Fruit fly (Drosophila melanogaster) whole organism, embryonic: ENCODE results near the gene Psa.
A peak's percentile ranks its signal among the peaks of the same experiment; 100 is the strongest.

Experiments
- Ada2b ChIP-seq: fragments of 200-800 bp; sonication (Bioruptor generic); IDR thresholded peaks from 2 replicates; pipeline ENCODE4 v1.3.6; 2022; ENCODE audit warnings: missing biosample characterization, missing genetic modification characterization
- Atf3 ChIP-seq: fragments of 200-800 bp; sonication (Bioruptor generic); optimal IDR thresholded peaks from 3 replicates; lab custom pipeline; 2016; ENCODE audit warnings: missing biosample characterization, missing genetic modification characterization
- Blimp-1 ChIP-seq: fragments of 200-800 bp; sonication (Bioruptor generic); optimal IDR thresholded peaks from 3 replicates; lab custom pipeline; 2018; ENCODE audit warnings: missing biosample characterization, missing genetic modification characterization, mild to moderate bottlenecking, moderate library complexity, missing genetic modification reagents
- C15 ChIP-seq: fragments of 200-800 bp; sonication (Bioruptor generic); IDR thresholded peaks from 3 replicates; pipeline ENCODE4 v1.3.6; 2022; ENCODE audit warnings: missing biosample characterization, missing genetic modification characterization
- CG10274 ChIP-seq: fragments of 200-800 bp; sonication (Bioruptor generic); optimal IDR thresholded peaks from 3 replicates; lab custom pipeline; 2017; ENCODE audit warnings: missing biosample characterization, mild to moderate bottlenecking, missing genetic modification characterization
- CG10565 ChIP-seq: fragments of 200-800 bp; sonication (Bioruptor generic); optimal IDR thresholded peaks from 3 replicates; lab custom pipeline; 2016; ENCODE audit warnings: missing biosample characterization, mild to moderate bottlenecking, missing genetic modification characterization
- CG12104 ChIP-seq: fragments of 200-800 bp; sonication (Bioruptor generic); optimal IDR thresholded peaks from 3 replicates; lab custom pipeline; 2016; ENCODE audit warnings: missing biosample characterization, missing genetic modification characterization
- CG15696 ChIP-seq: fragments of 200-800 bp; sonication (Bioruptor generic); optimal IDR thresholded peaks from 2 replicates; lab custom pipeline; 2019; ENCODE audit warnings: missing biosample characterization, mild to moderate bottlenecking, missing genetic modification characterization, moderate library complexity
- CG17612 ChIP-seq: fragments of 200-800 bp; sonication (Bioruptor generic); IDR thresholded peaks from 2 replicates; pipeline ENCODE4 v1.3.6; 2022; ENCODE audit warnings: missing biosample characterization, missing genetic modification characterization
- CG1832 ChIP-seq: fragments of 200-800 bp; sonication (Bioruptor generic); optimal IDR thresholded peaks from 2 replicates; lab custom pipeline; 2017; ENCODE audit warnings: missing biosample characterization, mild to moderate bottlenecking, missing genetic modification characterization, inconsistent platforms
- CG31224 ChIP-seq: fragments of 200-800 bp; sonication (Bioruptor generic); IDR thresholded peaks from 2 replicates; pipeline ENCODE4 v1.3.6; 2022; ENCODE audit warnings: missing biosample characterization, missing genetic modification characterization
- CG43689 ChIP-seq: fragments of 200-800 bp; sonication (Bioruptor generic); IDR thresholded peaks from 2 replicates; pipeline ENCODE4 v1.3.6; 2022; ENCODE audit warnings: missing biosample characterization, missing genetic modification characterization
- CG4820 ChIP-seq: fragments of 200-800 bp; sonication (Bioruptor generic); optimal IDR thresholded peaks from 3 replicates; lab custom pipeline; 2016; ENCODE audit warnings: missing biosample characterization, missing genetic modification characterization
- CG7987 ChIP-seq: fragments of 200-800 bp; sonication (Bioruptor generic); optimal IDR thresholded peaks from 2 replicates; lab custom pipeline; 2018; ENCODE audit warnings: missing biosample characterization, mild to moderate bottlenecking, missing genetic modification characterization, moderate library complexity
- CG9437 ChIP-seq: fragments of 200-800 bp; sonication (Bioruptor generic); optimal IDR thresholded peaks from 2 replicates; lab custom pipeline; 2018; ENCODE audit warnings: missing biosample characterization, mild to moderate bottlenecking, missing genetic modification characterization
- CHES-1-like ChIP-seq: fragments of 200-800 bp; sonication (Bioruptor generic); optimal IDR thresholded peaks from 2 replicates; lab custom pipeline; 2016; ENCODE audit warnings: missing biosample characterization, missing genetic modification characterization
- Camta ChIP-seq: fragments of 200-800 bp; sonication (Bioruptor generic); optimal IDR thresholded peaks from 2 replicates; lab custom pipeline; 2016; ENCODE audit warnings: missing biosample characterization, missing genetic modification characterization
- Dbx ChIP-seq: fragments of 200-800 bp; sonication (Bioruptor generic); IDR thresholded peaks from 3 replicates; pipeline ENCODE4 v1.3.6; 2022; ENCODE audit warnings: missing biosample characterization, missing genetic modification characterization
- Dll ChIP-seq: fragments of 200-800 bp; sonication (Bioruptor generic); IDR thresholded peaks from 4 replicates; pipeline ENCODE4 v1.3.6; 2022; ENCODE audit warnings: missing biosample characterization, missing genetic modification characterization; ENCODE audit not compliant: partially characterized antibody
- Dp ChIP-seq: fragments of 200-800 bp; sonication (Bioruptor generic); optimal IDR thresholded peaks from 2 replicates; lab custom pipeline; 2018; ENCODE audit warnings: missing biosample characterization, mild to moderate bottlenecking, missing genetic modification characterization, moderate library complexity
- Fer1 ChIP-seq: fragments of 200-800 bp; sonication (Bioruptor generic); optimal IDR thresholded peaks from 2 replicates; lab custom pipeline; 2017; ENCODE audit warnings: missing biosample characterization, mild to moderate bottlenecking, missing genetic modification characterization
- HmgD ChIP-seq: fragments of 200-800 bp; sonication (Bioruptor generic); optimal IDR thresholded peaks from 3 replicates; lab custom pipeline; 2016; ENCODE audit warnings: missing biosample characterization, missing genetic modification characterization
- Jarid2 ChIP-seq: fragments of 200-800 bp; sonication (Bioruptor generic); optimal IDR thresholded peaks from 3 replicates; lab custom pipeline; 2017; ENCODE audit warnings: mild to moderate bottlenecking, missing biosample characterization, missing genetic modification reagents, missing genetic modification characterization
- Lpt ChIP-seq: fragments of >200 bp; optimal IDR thresholded peaks from 2 replicates; lab custom pipeline; 2018; ENCODE audit warnings: missing biosample characterization, missing genetic modification characterization
- Nf-YC ChIP-seq: fragments of 200-800 bp; optimal IDR thresholded peaks from 3 replicates; lab custom pipeline; 2019; ENCODE audit warnings: missing biosample characterization, mild to moderate bottlenecking, missing genetic modification characterization, moderate library complexity
- Oli ChIP-seq: fragments of 200-800 bp; sonication (Bioruptor generic); optimal IDR thresholded peaks from 2 replicates; lab custom pipeline; 2018; ENCODE audit warnings: missing biosample characterization, mild to moderate bottlenecking, missing genetic modification characterization, moderate library complexity
- Rfx ChIP-seq: fragments of 200-800 bp; sonication (Bioruptor generic); IDR thresholded peaks from 2 replicates; pipeline ENCODE4 v1.3.6; 2022; ENCODE audit warnings: missing biosample characterization, missing genetic modification characterization
- bcd ChIP-seq: fragments of 200-800 bp; sonication (Bioruptor generic); optimal IDR thresholded peaks from 2 replicates; lab custom pipeline; 2017; ENCODE audit warnings: missing biosample characterization, mild to moderate bottlenecking, missing genetic modification characterization
- btn ChIP-seq: fragments of 200-800 bp; sonication (Bioruptor generic); optimal IDR thresholded peaks from 2 replicates; lab custom pipeline; 2016; ENCODE audit warnings: missing biosample characterization, missing genetic modification characterization
- cas ChIP-seq: fragments of 200-800 bp; sonication (Bioruptor generic); IDR thresholded peaks from 2 replicates; pipeline ENCODE4 v1.3.6; 2022; ENCODE audit warnings: missing biosample characterization, missing genetic modification characterization
- cato ChIP-seq: fragments of 200-800 bp; sonication (Bioruptor generic); optimal IDR thresholded peaks from 2 replicates; lab custom pipeline; 2016; ENCODE audit warnings: missing biosample characterization, missing genetic modification characterization, borderline replicate concordance
- chinmo ChIP-seq: fragments of 200-800 bp; sonication (Bioruptor generic); IDR thresholded peaks from 4 replicates; pipeline ENCODE4 v1.3.6; 2022; ENCODE audit warnings: missing biosample characterization, missing genetic modification characterization; ENCODE audit not compliant: partially characterized antibody
- ci ChIP-seq: fragments of 200-800 bp; sonication (Bioruptor generic); IDR thresholded peaks from 3 replicates; pipeline ENCODE4 v1.3.6; 2022; ENCODE audit warnings: missing biosample characterization, missing genetic modification characterization
- crc ChIP-seq: fragments of 200-800 bp; sonication (Bioruptor generic); optimal IDR thresholded peaks from 2 replicates; lab custom pipeline; 2016; ENCODE audit warnings: missing biosample characterization, missing genetic modification characterization
- dimm ChIP-seq: fragments of 200-800 bp; sonication (Bioruptor generic); IDR thresholded peaks from 2 replicates; pipeline ENCODE4 v1.3.6; 2022; ENCODE audit warnings: missing biosample characterization, missing genetic modification characterization
- esg ChIP-seq: fragments of 200-800 bp; sonication (Bioruptor generic); conservative IDR thresholded peaks from 2 replicates; pipeline ENCODE4 v1.3.6; 2022; ENCODE audit warnings: missing biosample characterization, missing genetic modification characterization
- fd102C ChIP-seq: fragments of 200-800 bp; sonication (Bioruptor generic); optimal IDR thresholded peaks from 2 replicates; lab custom pipeline; 2018; ENCODE audit warnings: missing biosample characterization, mild to moderate bottlenecking, missing genetic modification characterization, moderate library complexity
- grn ChIP-seq: fragments of 200-800 bp; sonication (Bioruptor generic); optimal IDR thresholded peaks from 3 replicates; lab custom pipeline; 2017; ENCODE audit warnings: missing biosample characterization, missing genetic modification characterization
- h ChIP-seq: fragments of >200 bp; optimal IDR thresholded peaks from 2 replicates; lab custom pipeline; 2017
- ind ChIP-seq: fragments of 200-800 bp; sonication (Bioruptor generic); optimal IDR thresholded peaks from 3 replicates; lab custom pipeline; 2016; ENCODE audit warnings: missing biosample characterization, missing genetic modification characterization
- onecut ChIP-seq: fragments of 200-800 bp; sonication (Bioruptor generic); IDR thresholded peaks from 2 replicates; pipeline ENCODE4 v1.3.6; 2022; ENCODE audit warnings: missing biosample characterization, missing genetic modification characterization
- pita ChIP-seq: fragments of 200-800 bp; sonication (Bioruptor generic); optimal IDR thresholded peaks from 2 replicates; lab custom pipeline; 2017; ENCODE audit warnings: missing biosample characterization, mild to moderate bottlenecking, missing genetic modification characterization
- pzg ChIP-seq: fragments of 200-800 bp; sonication (Bioruptor generic); optimal IDR thresholded peaks from 3 replicates; lab custom pipeline; 2018; ENCODE audit warnings: missing biosample characterization, mild to moderate bottlenecking, missing genetic modification characterization, moderate library complexity
- rib ChIP-seq: fragments of 200-800 bp; sonication (Bioruptor generic); IDR thresholded peaks from 2 replicates; pipeline ENCODE4 v1.3.6; 2022; ENCODE audit warnings: missing biosample characterization, missing genetic modification characterization
- ro ChIP-seq: fragments of 200-800 bp; sonication (Bioruptor generic); IDR thresholded peaks from 2 replicates; pipeline ENCODE4 v1.3.6; 2022; ENCODE audit warnings: missing biosample characterization, missing genetic modification characterization
- row ChIP-seq: fragments of 200-800 bp; sonication (Bioruptor generic); IDR thresholded peaks from 3 replicates; pipeline ENCODE4 v1.3.6; 2022; ENCODE audit warnings: missing biosample characterization, missing genetic modification characterization
- scrt ChIP-seq: fragments of 200-800 bp; sonication (Bioruptor generic); optimal IDR thresholded peaks from 2 replicates; lab custom pipeline; 2018; ENCODE audit warnings: missing biosample characterization, mild to moderate bottlenecking, missing genetic modification characterization, moderate library complexity
- tup ChIP-seq: fragments of 200-800 bp; sonication (Bioruptor generic); optimal IDR thresholded peaks from 2 replicates; lab custom pipeline; 2016; ENCODE audit warnings: missing biosample characterization, mild to moderate bottlenecking, missing genetic modification characterization, moderate library complexity
- unc-4 ChIP-seq: fragments of 200-800 bp; sonication (Bioruptor generic); IDR thresholded peaks from 2 replicates; pipeline ENCODE4 v1.3.6; 2022; ENCODE audit warnings: missing biosample characterization, missing genetic modification characterization; ENCODE audit not compliant: partially characterized antibody
- usp ChIP-seq: fragments of >200 bp; optimal IDR thresholded peaks from 2 replicates; lab custom pipeline; 2017; ENCODE audit warnings: missing biosample characterization, missing genetic modification characterization
- zfh1 ChIP-seq: fragments of 200-800 bp; sonication (Bioruptor generic); IDR thresholded peaks from 3 replicates; pipeline ENCODE4 v1.3.6; 2022; ENCODE audit warnings: missing biosample characterization, missing genetic modification characterization

The Psa gene

DNA sequence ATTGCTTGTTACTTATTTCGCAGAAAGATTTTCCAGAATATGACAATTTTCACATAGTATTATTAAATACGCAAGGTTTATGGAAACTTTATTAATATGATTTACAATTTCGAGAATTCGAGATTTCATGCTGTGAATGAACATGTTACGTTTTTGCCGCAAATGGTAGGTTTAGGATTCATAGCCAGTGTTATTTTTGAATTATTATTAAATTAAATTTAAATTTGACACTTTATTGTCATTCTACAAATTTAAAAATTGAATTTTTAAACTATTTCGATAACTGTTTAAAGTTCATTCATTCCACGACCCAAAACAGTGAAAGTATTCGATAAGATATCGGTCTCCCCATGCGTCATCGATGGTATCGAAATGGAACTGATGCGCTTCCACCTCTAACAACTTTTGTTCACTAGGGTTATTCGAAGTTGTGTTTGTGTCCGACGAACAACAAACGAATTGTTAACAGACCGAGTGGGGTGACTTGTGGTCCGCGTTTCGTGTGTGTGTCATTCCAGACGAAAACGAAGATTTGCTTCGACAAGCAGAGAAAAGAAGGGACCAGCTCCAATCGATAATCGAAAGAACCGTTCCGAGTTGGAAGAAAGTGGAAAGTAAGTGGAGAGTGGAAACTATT, 43.2 kb downstream of the Psa start, which contains the start of the genes CG32313 and Pcyt1 (continued):
- TF ChIP-seq Oli (no peak), Atf3 (GFP tag; lab: Kevin White, UChicago) (no peak), CG17612 (GFP tag; lab: Robert Waterston, UW) (no peak), ro (GFP tag; lab: Robert Waterston, UW) (no peak), tup (GFP tag; lab: Kevin White, UChicago) (no peak), Camta (no peak), crc (GFP tag; lab: Kevin White, UChicago) (no peak), ci (peak; percentile 56; the same call in 1 of the 3 replicates), esg (GFP tag; lab: Robert Waterston, UW) (no peak), Dbx (GFP tag; lab: Robert Waterston, UW) (peak; percentile 63; the same call in 2 of the 3 replicates), Nf-YC (peak; percentile 33), CHES-1-like (GFP tag; lab: Kevin White, UChicago) (no peak), pita (GFP tag; lab: Kevin White, UChicago) (no peak), btn (GFP tag; lab: Kevin White, UChicago) (no peak), onecut (GFP tag; lab: Robert Waterston, UW) (no peak), Fer1 (GFP tag; lab: Kevin White, UChicago) (peak; percentile 58), CG9437 (GFP tag; lab: Kevin White, UChicago) (no peak), CG10274 (GFP tag; lab: Kevin White, UChicago) (no peak), Rfx (GFP tag; lab: Robert Waterston, UW) (peak; percentile 23; the same call in 1 of the 2 replicates), usp (no peak), Lpt (GFP tag; lab: Kevin White, UChicago) (no peak), bcd (no peak), C15 (GFP tag; lab: Robert Waterston, UW) (no peak), Dll (GFP tag; lab: Robert Waterston, UW) (peak; percentile 85), zfh1 (GFP tag; lab: Robert Waterston, UW) (no peak), rib (no peak), scrt (peak; percentile 35), CG31224 (GFP tag; lab: Robert Waterston, UW) (no peak), dimm (GFP tag; lab: Robert Waterston, UW) (no peak), CG10565 (GFP tag; lab: Kevin White, UChicago) (no peak), grn (GFP tag; lab: Kevin White, UChicago) (no peak), Dp (GFP tag; lab: Kevin White, UChicago) (peak; percentile 79), h (lab: Kevin White, UChicago) (no peak), unc-4 (GFP tag; lab: Robert Waterston, UW) (peak; percentile 87), Ada2b (GFP tag; lab: Robert Waterston, UW) (no peak), cato (GFP tag; lab: Kevin White, UChicago) (no peak), Jarid2 (GFP tag; lab: Kevin White, UChicago) (peak; percentile 68), CG7987 (peak; percentile 73), chinmo (GFP tag; lab: Robert Waterston, UW) (peak; percentile 94), pzg (peak; percentile 90), CG1832 (GFP tag; lab: Kevin White, UChicago) (no peak), cas (no peak), fd102C (no peak), ind (GFP tag; lab: Kevin White, UChicago) (no peak), HmgD (GFP tag; lab: Kevin White, UChicago) (peak; percentile 49), Blimp-1 (GFP tag; lab: Kevin White, UChicago) (peak; percentile 47), CG15696 (no peak), row (GFP tag; lab: Robert Waterston, UW) (peak; percentile 42; the same call in 2 of the 3 replicates), CG43689 (GFP tag; lab: Robert Waterston, UW) (no peak), CG4820 (GFP tag; lab: Kevin White, UChicago) (no peak), CG12104 (no peak)
